Worm (Caenorhabditis elegans): ENCODE measurements around the gene nep-21.

Gene nep-21

DNA sequence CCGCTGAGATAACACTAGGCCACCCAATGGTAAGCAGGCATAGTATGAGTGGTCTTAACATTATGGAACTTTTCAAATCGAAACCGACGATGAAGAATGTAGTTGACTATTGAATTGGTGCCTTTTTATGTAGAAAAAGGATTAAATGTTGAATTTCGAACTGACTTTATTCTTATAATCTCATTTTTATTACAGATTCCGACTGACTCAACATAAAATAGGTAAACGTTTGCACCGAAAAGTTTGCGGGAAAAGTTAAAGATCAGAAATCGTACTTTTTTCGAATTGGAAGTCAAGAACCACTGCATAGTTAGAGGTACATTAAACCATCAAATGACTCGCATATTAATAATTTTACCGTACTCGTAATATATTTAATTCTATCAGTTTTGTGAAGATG, 27.9 kb upstream of the nep-21 start, which contains the start of gene K02E11.7:
K02E11.7 (minus strand) TSS at position 101 of the 400 bp plus-strand sequence.
- TF ChIP-seq spr-1 (tag; optimal IDR thresholded peaks at IDR 0.05) (no peak), lin-38 (GFP tag; IDR thresholded peaks at IDR 0.05) (no peak), hif-1 (tag; optimal IDR thresholded peaks at IDR 0.05) (no peak), daf-16 (GFP tag; optimal IDR thresholded peaks at IDR 0.05) (no peak), daf-16 (tag; optimal IDR thresholded peaks at IDR 0.05) (no peak), ceh-44 (GFP tag; IDR thresholded peaks at IDR 0.05) (no peak), php-3 (GFP tag; IDR thresholded peaks at IDR 0.05) (no peak), nhr-25 (tag; optimal IDR thresholded peaks at IDR 0.05; ENCODE audit: borderline replicate concordance, insufficient read depth) (no peak), lir-3 (tag; optimal IDR thresholded peaks at IDR 0.05) (no peak), R02D3.7 (tag; optimal IDR thresholded peaks at IDR 0.05) (no peak), lin-15B (tag; optimal IDR thresholded peaks at IDR 0.05) (no peak), lsy-2 (tag; optimal IDR thresholded peaks at IDR 0.05) (no peak), F10B5.3 (tag; optimal IDR thresholded peaks at IDR 0.05) (no peak), Y5F2A.4 (GFP tag; optimal IDR thresholded peaks at IDR 0.05) (no peak), fkh-10 (GFP tag; optimal IDR thresholded peaks at IDR 0.05) (no peak), skn-1 (tag; optimal IDR thresholded peaks at IDR 0.05) (no peak), rbr-2 (tag; optimal IDR thresholded peaks at IDR 0.05) (no peak), ceh-28 (tag; optimal IDR thresholded peaks at IDR 0.05) (no peak), ZK337.2 (GFP tag; IDR thresholded peaks at IDR 0.05) (no peak), nhr-11 (tag; optimal IDR thresholded peaks at IDR 0.05) (no peak), set-16 (GFP tag; IDR thresholded peaks at IDR 0.05) (no peak)

DNA sequence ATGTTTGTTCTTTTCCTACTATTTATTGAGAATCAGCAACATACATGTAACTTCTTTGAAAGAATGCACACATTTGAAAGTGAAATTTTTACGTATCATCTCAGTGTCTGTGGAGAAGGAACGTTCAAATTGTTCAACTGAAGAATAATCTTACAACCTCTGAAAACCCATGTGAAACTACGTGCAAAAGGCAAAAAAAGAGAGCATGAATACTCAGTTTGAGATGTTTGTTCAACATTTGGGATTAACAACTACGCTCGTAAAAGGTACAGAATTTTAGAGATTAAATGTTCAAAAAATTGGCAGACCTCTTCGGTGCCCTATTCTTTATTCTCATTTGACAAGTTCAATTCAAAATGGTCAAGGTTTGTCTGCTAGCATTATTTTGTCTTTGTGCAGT, 25.8 kb upstream of the nep-21 start, which contains the start of gene K02E11.5:
K02E11.5 (plus strand) TSS at position 301 of the 400 bp plus-strand sequence.
- TF ChIP-seq dpl-1 (GFP tag; optimal IDR thresholded peaks at IDR 0.05): no peak
- no peak for TF ChIP-seq dve-1 (tag; optimal IDR thresholded peaks at IDR 0.05; ENCODE audit: insufficient read depth)
- TF ChIP-seq lin-29 (GFP tag; IDR thresholded peaks at IDR 0.05): no peak
- TF ChIP-seq lin-38 (GFP tag; IDR thresholded peaks at IDR 0.05): no peak
- TF ChIP-seq ceh-28 (tag; optimal IDR thresholded peaks at IDR 0.05): no peak
- TF ChIP-seq daf-16 (GFP tag; optimal IDR thresholded peaks at IDR 0.05): no peak
- no peak for TF ChIP-seq daf-16 (tag; optimal IDR thresholded peaks at IDR 0.05)
- no peak for TF ChIP-seq nhr-28 (tag; optimal IDR thresholded peaks at IDR 0.05)
- no peak for TF ChIP-seq lin-13 (GFP tag; optimal IDR thresholded peaks at IDR 0.05)
- no peak for TF ChIP-seq zag-1 (tag; optimal IDR thresholded peaks at IDR 0.05)
- TF ChIP-seq skn-1 (tag; optimal IDR thresholded peaks at IDR 0.05): no peak
- TF ChIP-seq ctbp-1 (GFP tag; IDR thresholded peaks at IDR 0.05): no peak
- no peak for TF ChIP-seq nhr-111 (GFP tag; optimal IDR thresholded peaks at IDR 0.05)
- no peak for TF ChIP-seq pqm-1 (tag; optimal IDR thresholded peaks at IDR 0.05)
- TF ChIP-seq nhr-77 (tag; optimal IDR thresholded peaks at IDR 0.05): no peak
- no peak for TF ChIP-seq ceh-32 (tag; optimal IDR thresholded peaks at IDR 0.05; ENCODE audit: poor library complexity)
- no peak for TF ChIP-seq egl-43 (GFP tag; IDR thresholded peaks at IDR 0.05)
- TF ChIP-seq daf-8 (GFP tag; IDR thresholded peaks at IDR 0.05): no peak
- no peak for TF ChIP-seq nhr-48 (tag; optimal IDR thresholded peaks at IDR 0.05)

ce11 chrV:14248654-14249053, 22.4 kb upstream of the nep-21 start, which contains the start of gene K02E11.6:
Gene K02E11.6 (plus strand): TSS chrV:14248802.
- TF ChIP-seq unc-62 (GFP tag; optimal IDR thresholded peaks at IDR 0.05 in 1 of 2): peak in 1 of 2 experiments; percentile 98
- no peak for TF ChIP-seq unc-62 (tag; optimal IDR thresholded peaks at IDR 0.05)
- TF ChIP-seq duxl-1 (tag; optimal IDR thresholded peaks at IDR 0.05; ENCODE audit: poor library complexity): no peak
- no peak for TF ChIP-seq ztf-7 (tag; optimal IDR thresholded peaks at IDR 0.05)
- no peak for TF ChIP-seq lin-39 (tag; optimal IDR thresholded peaks at IDR 0.05)
- no peak for TF ChIP-seq ZK337.2 (GFP tag; IDR thresholded peaks at IDR 0.05)
- TF ChIP-seq daf-16 (GFP tag; optimal IDR thresholded peaks at IDR 0.05): no peak
- no peak for TF ChIP-seq daf-16 (tag; optimal IDR thresholded peaks at IDR 0.05)
- no peak for TF ChIP-seq T20F7.1 (GFP tag; optimal IDR thresholded peaks at IDR 0.05)
- TF ChIP-seq F10B5.3 (tag; optimal IDR thresholded peaks at IDR 0.05): no peak
- no peak for TF ChIP-seq unc-130 (GFP tag; optimal IDR thresholded peaks at IDR 0.05)
